Fruit fly (Drosophila melanogaster): ENCODE results near the gene rk.

Gene rk

DNA sequence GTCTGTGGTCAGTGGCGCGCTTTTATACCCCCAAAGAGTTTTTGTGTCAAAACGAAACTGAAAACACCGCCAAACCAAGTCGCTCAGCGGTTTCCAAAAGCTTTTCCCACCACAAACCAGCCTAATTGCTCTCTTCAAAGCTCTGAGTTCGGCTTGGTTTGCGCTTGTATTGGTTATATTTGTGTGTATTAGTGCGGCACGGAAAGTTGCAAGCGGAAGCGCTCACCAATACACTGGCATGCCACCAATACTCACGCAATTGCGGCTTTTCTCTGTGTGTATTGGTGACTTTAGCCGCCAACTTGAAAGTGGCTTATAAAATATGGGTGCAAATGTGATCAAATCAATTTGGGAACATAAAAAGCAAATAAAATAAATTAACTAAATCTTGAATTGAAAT, 53.6 kb downstream of the rk start, which contains the start of gene Vajk3:
Vajk3 (minus strand) TSS at position 1 of the 400 bp plus-strand sequence.
- TF ChIP-seq Abd-B (GFP tag; optimal IDR thresholded peaks at IDR 0.05): no peak
- no peak for TF ChIP-seq rgr (GFP tag; optimal IDR thresholded peaks at IDR 0.05)
- no peak for TF ChIP-seq fru (GFP tag; optimal IDR thresholded peaks at IDR 0.05)

DNA sequence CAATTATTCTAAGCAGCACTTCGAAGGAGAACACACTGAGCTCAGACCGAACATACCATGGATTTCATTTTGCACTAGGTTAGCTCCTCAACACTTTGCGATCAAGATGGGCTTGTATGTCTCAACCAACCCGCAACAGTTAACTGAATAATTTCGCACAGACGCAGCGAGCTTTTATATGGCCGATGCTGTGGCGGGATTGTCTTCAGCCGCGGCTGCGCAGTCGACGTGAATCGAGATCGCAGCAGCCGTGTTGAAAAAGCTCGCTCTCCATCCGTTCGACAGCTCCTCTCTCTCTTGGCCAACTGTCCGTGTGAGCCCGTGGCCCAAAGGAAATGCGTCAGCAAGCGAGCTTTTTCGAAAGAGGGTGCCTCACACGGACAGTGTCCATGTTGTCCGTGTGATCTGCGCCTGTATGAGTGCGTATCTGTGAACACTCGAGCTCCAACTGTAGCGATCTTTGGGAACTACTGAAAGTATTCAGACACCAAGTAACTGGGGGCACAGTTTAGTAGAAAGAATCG, 66.4 kb downstream of the rk start, which contains the start of gene Vajk2:
Vajk2 (minus strand) TSS at position 151 of the 524 bp plus-strand sequence.
- TF ChIP-seq dmrt93B (GFP tag; optimal IDR thresholded peaks at IDR 0.05) (no peak), sv (GFP tag; optimal IDR thresholded peaks at IDR 0.05) (no peak), dl (GFP tag; optimal IDR thresholded peaks at IDR 0.05; ENCODE audit: insufficient read depth in 1 of 2, partially characterized antibody in 2 of 2) (no peak), Abd-B (GFP tag; optimal IDR thresholded peaks at IDR 0.05) (no peak), Hr83 (GFP tag; optimal IDR thresholded peaks at IDR 0.05; ENCODE audit: poor library complexity, severe bottlenecking) (no peak), psq (GFP tag; optimal IDR thresholded peaks at IDR 0.05) (no peak), woc (GFP tag; optimal IDR thresholded peaks at IDR 0.05) (no peak), pan (optimal IDR thresholded peaks at IDR 0.05) (no peak), CG32264 (GFP tag; optimal IDR thresholded peaks at IDR 0.05) (no peak), rgr (GFP tag; optimal IDR thresholded peaks at IDR 0.05) (no peak), sage (GFP tag; optimal IDR thresholded peaks at IDR 0.05) (no peak), GATAd (GFP tag; optimal IDR thresholded peaks at IDR 0.05) (no peak), Hr78 (GFP tag; optimal IDR thresholded peaks at IDR 0.05) (no peak), brk (GFP tag; optimal IDR thresholded peaks at IDR 0.05) (no peak), ey (GFP tag; optimal IDR thresholded peaks at IDR 0.05) (no peak)

Data from whole organism, wandering third instar larva.